Worm (Caenorhabditis elegans) whole organism, L1 larva: ENCODE data around the gene asp-19.
"Not testable (repeated sequence)": the region's sequence is repeated elsewhere in the genome, so short reads cannot be mapped to it uniquely, and the experiment has no call there.

ENCODE experiments used
- F16B12.6 ChIP-seq: fragments of 150-350 bp; optimal IDR thresholded peaks from 2 replicates; lab custom pipeline; 2014; ENCODE audit warnings: missing biosample characterization, missing genetic modification characterization
- aha-1 ChIP-seq: fragments of 150-350 bp; optimal IDR thresholded peaks from 2 replicates; lab custom pipeline; 2014; ENCODE audit warnings: missing biosample characterization, missing genetic modification characterization
- aly-2 ChIP-seq: fragments of 150-350 bp; optimal IDR thresholded peaks from 2 replicates; lab custom pipeline; 2014; ENCODE audit warnings: missing biosample characterization, missing genetic modification characterization
- ama-1 ChIP-seq: fragments of 150-350 bp; optimal IDR thresholded peaks from 2 replicates; lab custom pipeline; 2014
- blmp-1 ChIP-seq: fragments of 150-350 bp; optimal IDR thresholded peaks from 2 replicates; lab custom pipeline; 2014; ENCODE audit warnings: missing biosample characterization, missing genetic modification characterization
- ceh-88 ChIP-seq: fragments of 200-800 bp; sonication (Bioruptor generic); IDR thresholded peaks from 2 replicates; pipeline ENCODE4 v1.3.6; 2022; ENCODE audit warnings: missing genetic modification characterization, missing compliant biosample characterization
- ces-1 ChIP-seq: fragments of 150-350 bp; optimal IDR thresholded peaks from 2 replicates; lab custom pipeline; 2014; ENCODE audit warnings: missing biosample characterization, missing genetic modification reagents, missing genetic modification characterization
- dsc-1 ChIP-seq: sonication (generic microtip); optimal IDR thresholded peaks from 2 replicates; lab custom pipeline; 2016; ENCODE audit warnings: mild to moderate bottlenecking, missing genetic modification characterization, missing compliant biosample characterization
- ets-5 ChIP-seq: fragments of 200-800 bp; sonication (Bioruptor generic); IDR thresholded peaks from 2 replicates; pipeline ENCODE4 v1.3.6; 2022; ENCODE audit warnings: missing genetic modification characterization, missing compliant biosample characterization
- fkh-10 ChIP-seq: sonication (generic microtip); optimal IDR thresholded peaks from 2 replicates; lab custom pipeline; 2017; ENCODE audit warnings: missing biosample characterization, missing genetic modification reagents, missing genetic modification characterization
- fkh-4 ChIP-seq: sonication (generic microtip); optimal IDR thresholded peaks from 2 replicates; lab custom pipeline; 2016; ENCODE audit warnings: missing compliant biosample characterization, missing genetic modification characterization, borderline replicate concordance
- grh-1 ChIP-seq: fragments of 200-800 bp; sonication (Bioruptor generic); IDR thresholded peaks from 2 replicates; pipeline ENCODE4 v1.3.6; 2022; ENCODE audit warnings: missing genetic modification reagents, missing genetic modification characterization, missing compliant biosample characterization
- irx-1 ChIP-seq: sonication (generic microtip); optimal IDR thresholded peaks from 2 replicates; lab custom pipeline; 2016; ENCODE audit warnings: missing genetic modification characterization, missing compliant biosample characterization
- jun-1 ChIP-seq: fragments of 150-350 bp; optimal IDR thresholded peaks from 2 replicates; lab custom pipeline; 2014; ENCODE audit warnings: missing biosample characterization, missing genetic modification reagents, missing genetic modification characterization
- lin-35 ChIP-seq, 2 experiments: fragments of 150-350 bp; optimal IDR thresholded peaks; 2 replicates each; lab custom pipeline; 2014; ENCODE audit warnings: missing biosample characterization in 2 of 2, missing genetic modification characterization in 2 of 2, missing genetic modification reagents in 2 of 2
- lin-39 ChIP-seq: fragments of 150-350 bp; optimal IDR thresholded peaks from 2 replicates; lab custom pipeline; 2014; ENCODE audit warnings: missing biosample characterization, missing genetic modification reagents, missing genetic modification characterization
- lir-3 ChIP-seq: sonication (generic microtip); optimal IDR thresholded peaks from 2 replicates; lab custom pipeline; 2016; ENCODE audit warnings: mild to moderate bottlenecking, missing genetic modification characterization, moderate library complexity, missing compliant biosample characterization; ENCODE audit not compliant: poor library complexity
- mdl-1 ChIP-seq, 2 experiments: fragments of 150-350 bp; optimal IDR thresholded peaks; 2 replicates each; lab custom pipeline; 2014 to 2017; ENCODE audit warnings: missing biosample characterization in 2 of 2, missing genetic modification characterization in 2 of 2, inconsistent platforms in 1 of 2
- mep-1 ChIP-seq: fragments of 150-350 bp; optimal IDR thresholded peaks from 2 replicates; lab custom pipeline; 2014; ENCODE audit warnings: missing biosample characterization, missing genetic modification characterization
- nhr-11 ChIP-seq: fragments of 150-350 bp; optimal IDR thresholded peaks from 2 replicates; lab custom pipeline; 2014; ENCODE audit warnings: missing biosample characterization, missing genetic modification characterization
- nhr-28 ChIP-seq: fragments of 150-350 bp; optimal IDR thresholded peaks from 2 replicates; lab custom pipeline; 2014; ENCODE audit warnings: missing biosample characterization, missing genetic modification characterization
- nhr-84 ChIP-seq: sonication (generic microtip); optimal IDR thresholded peaks from 2 replicates; lab custom pipeline; 2017; ENCODE audit warnings: missing biosample characterization, missing genetic modification characterization
- pqm-1 ChIP-seq: sonication (generic microtip); optimal IDR thresholded peaks from 3 replicates; lab custom pipeline; 2017; ENCODE audit warnings: missing biosample characterization, missing genetic modification characterization
- snu-23 ChIP-seq: sonication (generic microtip); optimal IDR thresholded peaks from 2 replicates; lab custom pipeline; 2016; ENCODE audit warnings: missing genetic modification characterization, missing compliant biosample characterization
- sptf-1 ChIP-seq: fragments of 150-350 bp; optimal IDR thresholded peaks from 2 replicates; lab custom pipeline; 2014; ENCODE audit warnings: missing biosample characterization, missing genetic modification characterization
- sup-37 ChIP-seq: fragments of 200-800 bp; sonication (Bioruptor generic); optimal IDR thresholded peaks from 2 replicates; lab custom pipeline; 2018; ENCODE audit warnings: mild to moderate bottlenecking, missing genetic modification characterization, missing compliant biosample characterization
- swsn-7 ChIP-seq: sonication (generic microtip); optimal IDR thresholded peaks from 2 replicates; lab custom pipeline; 2016; ENCODE audit warnings: missing genetic modification characterization, missing compliant biosample characterization
- tbx-2 ChIP-seq: sonication (generic microtip); optimal IDR thresholded peaks from 2 replicates; lab custom pipeline; 2016; ENCODE audit warnings: missing genetic modification characterization, missing compliant biosample characterization
- tlp-1 ChIP-seq: fragments of 150-350 bp; optimal IDR thresholded peaks from 2 replicates; lab custom pipeline; 2014; ENCODE audit warnings: missing biosample characterization, missing genetic modification characterization
- unc-130 ChIP-seq: fragments of 150-350 bp; optimal IDR thresholded peaks from 2 replicates; lab custom pipeline; 2017; ENCODE audit warnings: missing biosample characterization, missing genetic modification characterization, inconsistent platforms
- unc-30 ChIP-seq: sonication (generic microtip); optimal IDR thresholded peaks from 2 replicates; lab custom pipeline; 2017; ENCODE audit warnings: missing biosample characterization, missing genetic modification characterization
- unc-98 ChIP-seq: fragments of 200-800 bp; sonication (Bioruptor generic); IDR thresholded peaks from 2 replicates; pipeline ENCODE4 v1.3.6; 2022; ENCODE audit warnings: missing genetic modification characterization, missing compliant biosample characterization
- ztf-11 ChIP-seq, 2 experiments: sonication (generic microtip); optimal IDR thresholded peaks; 2 replicates each; lab custom pipeline; 2016 to 2017; ENCODE audit warnings: missing genetic modification characterization in 2 of 2, missing biosample characterization in 1 of 2, missing compliant biosample characterization in 1 of 2

Gene asp-19

ce11 chrV:18770623-18771022 is 41.4 kb upstream of the asp-19 start, which contains the start of gene clec-255:
clec-255 (minus strand) TSS chrV:18770723.
- no peak for TF ChIP-seq nhr-11 (tag; lab: Kevin White, UChicago)
- no peak for TF ChIP-seq ama-1 (lab: Kevin White, UChicago)
- TF ChIP-seq, all 84 proteins: peak for 0

ce11 chrV:18769902-18770301 is 40.7 kb upstream of the asp-19 start:
- TF ChIP-seq nhr-28 (tag; lab: Kevin White, UChicago) (no peak), nhr-84 (tag; lab: Kevin White, UChicago) (no peak), dsc-1 (tag; lab: Kevin White, UChicago) (no peak), snu-23 (no peak), F16B12.6 (tag; lab: Kevin White, UChicago) (no peak), irx-1 (tag; lab: Kevin White, UChicago) (no peak), aly-2 (tag; lab: Kevin White, UChicago) (no peak), mep-1 (tag; lab: Kevin White, UChicago) (no peak), mdl-1 (tag; optimal IDR thresholded peaks at IDR 0.05; lab: Kevin White, UChicago) (no peak), lin-39 (tag; lab: Kevin White, UChicago) (no peak), sup-37 (no peak)

DNA sequence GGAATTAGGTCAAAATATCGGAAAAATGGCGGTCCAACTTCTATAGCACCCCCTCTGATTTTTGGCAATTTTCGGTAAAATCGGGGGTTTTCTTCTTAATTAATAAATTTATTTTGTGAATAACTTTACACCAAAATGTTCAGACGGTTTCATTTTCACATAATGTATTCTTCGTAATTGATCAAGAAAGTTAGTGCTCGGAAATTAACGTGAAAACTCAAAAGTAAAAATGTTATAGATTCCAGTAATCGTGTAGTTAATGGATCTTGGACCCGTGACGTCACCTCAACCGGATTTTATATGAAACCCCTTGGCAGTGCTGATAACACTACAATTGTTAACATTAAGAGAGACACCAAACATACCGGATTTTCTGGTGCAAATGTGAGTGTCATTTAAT is 32.9 kb upstream of the asp-19 start, which contains the start of gene F11D11.22:
F11D11.22 (plus strand) TSS at position 301 of the 400 bp plus-strand sequence.
- TF ChIP-seq pqm-1, fkh-4, irx-1 (tag; lab: Kevin White, UChicago): not testable (repeated sequence)

DNA sequence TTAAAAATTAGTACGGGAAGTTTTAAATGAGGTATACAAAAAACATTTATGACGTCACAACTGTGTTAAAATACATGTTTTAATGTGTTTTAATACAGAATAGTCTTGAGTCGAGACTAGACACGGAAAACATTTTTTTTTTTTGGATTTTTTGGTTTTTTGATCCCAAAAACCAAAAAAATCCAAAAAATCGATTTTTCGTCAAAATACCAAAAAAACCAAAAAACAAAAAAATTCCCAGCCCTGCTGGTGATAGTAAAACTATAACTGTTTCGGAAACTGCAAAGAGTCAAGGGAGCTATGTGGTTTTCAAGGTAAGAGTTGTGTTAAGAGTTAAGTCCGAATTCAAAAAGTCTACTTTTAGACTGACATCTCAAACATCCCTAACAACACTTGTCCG is 31.9 kb upstream of the asp-19 start, which contains the start of gene F11D11.4:
F11D11.4 (plus strand) TSS at position 301 of the 400 bp plus-strand sequence.
- TF ChIP-seq ama-1 (lab: Kevin White, UChicago), result no peak
- TF ChIP-seq tlp-1 (tag; lab: Kevin White, UChicago), result no peak
- TF ChIP-seq ets-5 (GFP tag; lab: Robert Waterston, UW), result no peak
- no peak for TF ChIP-seq lir-3
- no peak for TF ChIP-seq ztf-11 (tag; optimal IDR thresholded peaks at IDR 0.05; lab: Kevin White, UChicago)
- no peak for TF ChIP-seq blmp-1 (tag; lab: Kevin White, UChicago)
- TF ChIP-seq grh-1 (GFP tag; lab: Robert Waterston, UW), result no peak
- TF ChIP-seq unc-98 (GFP tag; lab: Robert Waterston, UW), result no peak
- TF ChIP-seq unc-30 (tag; lab: Kevin White, UChicago), result no peak
- TF ChIP-seq tbx-2, result no peak
- no peak for TF ChIP-seq nhr-84 (tag; lab: Kevin White, UChicago)
- TF ChIP-seq aha-1, result no peak
- TF ChIP-seq unc-130 (tag; lab: Kevin White, UChicago), result no peak
- no peak for TF ChIP-seq mdl-1 (tag; optimal IDR thresholded peaks at IDR 0.05; lab: Kevin White, UChicago)

- no peak for TF ChIP-seq aly-2 (tag; lab: Kevin White, UChicago)
- no peak for TF ChIP-seq ceh-88 (GFP tag; lab: Robert Waterston, UW)
- no peak for TF ChIP-seq fkh-10 (GFP tag; lab: Kevin White, UChicago)
- no peak for TF ChIP-seq pqm-1 (tag; lab: Kevin White, UChicago)
- TF ChIP-seq mdl-1 (tag; optimal IDR thresholded peaks at IDR 0.05; lab: Kevin White, UChicago), result no peak
- TF ChIP-seq blmp-1 (tag; lab: Kevin White, UChicago), result no peak
- TF ChIP-seq ama-1 (lab: Kevin White, UChicago), result no peak
- no peak for TF ChIP-seq grh-1 (GFP tag; lab: Robert Waterston, UW)
- no peak for TF ChIP-seq swsn-7
- TF ChIP-seq sptf-1 (tag; lab: Kevin White, UChicago), result no peak
- no peak for TF ChIP-seq ztf-11 (tag; optimal IDR thresholded peaks at IDR 0.05; lab: Kevin White, UChicago)
- TF ChIP-seq ets-5 (GFP tag; lab: Robert Waterston, UW), result no peak
- no peak for TF ChIP-seq lin-35 (GFP tag; optimal IDR thresholded peaks at IDR 0.05; lab: Kevin White, UChicago)
- no peak for TF ChIP-seq jun-1
- TF ChIP-seq ces-1, result no peak
- no peak for TF ChIP-seq unc-98 (GFP tag; lab: Robert Waterston, UW)
- TF ChIP-seq, all 84 proteins: peak for 0
Measured at ce11 chrV:18760174-18760573, 31.0 kb upstream of the asp-19 start, which contains the start of gene F11D11.3. F11D11.3 (minus strand) TSS chrV:18760274.
